Worm (Caenorhabditis elegans): ENCODE data around the gene des-2.

ce11 chrV:11462963-11463453 is 41.5 kb upstream of the des-2 start, which contains the start of gene zipt-16:
- TF ChIP-seq him-1 (tag; optimal IDR thresholded peaks at IDR 0.05) (no peak), W03F9.2 (tag; optimal IDR thresholded peaks at IDR 0.05) (no peak)
